Worm (Caenorhabditis elegans) whole organism, late embryonic: ENCODE data around the gene Y75B12A.2.
A peak's percentile ranks its signal among the peaks of the same experiment; 100 is the strongest.

ENCODE experiments used
- C08G9.2 ChIP-seq: sonication (generic microtip); optimal IDR thresholded peaks from 2 replicates; lab custom pipeline; 2016; ENCODE audit warnings: mild to moderate bottlenecking, missing genetic modification characterization, moderate library complexity, missing compliant biosample characterization
- K09A11.1 ChIP-seq: sonication (generic microtip); optimal IDR thresholded peaks from 2 replicates; lab custom pipeline; 2017; ENCODE audit warnings: antibody characterized with exemption, mild to moderate bottlenecking, missing genetic modification characterization, missing compliant biosample characterization; ENCODE audit not compliant: insufficient read depth
- T23F11.4 ChIP-seq: fragments of 200-800 bp; sonication (Bioruptor generic); optimal IDR thresholded peaks from 2 replicates; lab custom pipeline; 2018; ENCODE audit warnings: mild to moderate bottlenecking, missing genetic modification characterization, missing compliant biosample characterization
- Y22D7AL.16 ChIP-seq: sonication (generic microtip); optimal IDR thresholded peaks from 2 replicates; lab custom pipeline; 2016; ENCODE audit warnings: missing genetic modification characterization, missing compliant biosample characterization
- ahr-1 ChIP-seq: sonication (generic microtip); optimal IDR thresholded peaks from 2 replicates; lab custom pipeline; 2016; ENCODE audit warnings: missing genetic modification characterization, missing compliant biosample characterization
- ama-1 ChIP-seq: fragments of 150-350 bp; optimal IDR thresholded peaks from 2 replicates; lab custom pipeline; 2014
- ceh-14 ChIP-seq: sonication (generic microtip); optimal IDR thresholded peaks from 2 replicates; lab custom pipeline; 2016; ENCODE audit warnings: missing genotype, missing genetic modification characterization, missing compliant biosample characterization
- ceh-2 ChIP-seq: sonication (generic microtip); optimal IDR thresholded peaks from 2 replicates; lab custom pipeline; 2016; ENCODE audit warnings: missing genotype, missing genetic modification characterization, missing compliant biosample characterization
- ceh-22 ChIP-seq: sonication (generic microtip); optimal IDR thresholded peaks from 2 replicates; lab custom pipeline; 2017; ENCODE audit warnings: missing biosample characterization, missing genetic modification characterization
- ceh-24 ChIP-seq: sonication (generic microtip); optimal IDR thresholded peaks from 2 replicates; lab custom pipeline; 2016; ENCODE audit warnings: mild to moderate bottlenecking, missing genetic modification characterization, missing compliant biosample characterization
- ceh-30 ChIP-seq: fragments of 150-350 bp; optimal IDR thresholded peaks from 2 replicates; lab custom pipeline; 2014; ENCODE audit warnings: missing biosample characterization, missing genetic modification characterization
- ceh-31 ChIP-seq: sonication (generic microtip); optimal IDR thresholded peaks from 2 replicates; lab custom pipeline; 2016; ENCODE audit warnings: missing genetic modification characterization, missing compliant biosample characterization
- ceh-34 ChIP-seq: sonication (generic microtip); optimal IDR thresholded peaks from 2 replicates; lab custom pipeline; 2016; ENCODE audit warnings: mild to moderate bottlenecking, missing genetic modification characterization, missing compliant biosample characterization
- ceh-48 ChIP-seq: sonication (generic microtip); optimal IDR thresholded peaks from 2 replicates; lab custom pipeline; 2016; ENCODE audit warnings: missing genetic modification characterization, inconsistent platforms, missing compliant biosample characterization
- ceh-6 ChIP-seq: fragments of 200-800 bp; sonication (Bioruptor generic); optimal IDR thresholded peaks from 2 replicates; lab custom pipeline; 2018; ENCODE audit warnings: mild to moderate bottlenecking, missing genetic modification characterization, missing compliant biosample characterization
- che-1 ChIP-seq: sonication (generic microtip); optimal IDR thresholded peaks from 2 replicates; lab custom pipeline; 2016; ENCODE audit warnings: mild to moderate bottlenecking, missing genetic modification characterization, missing compliant biosample characterization
- dmd-4 ChIP-seq: sonication (generic microtip); optimal IDR thresholded peaks from 2 replicates; lab custom pipeline; 2016; ENCODE audit warnings: borderline replicate concordance, missing genetic modification characterization, missing compliant biosample characterization
- dve-1 ChIP-seq: sonication (generic microtip); optimal IDR thresholded peaks from 2 replicates; lab custom pipeline; 2017; ENCODE audit warnings: antibody characterized with exemption, mild to moderate bottlenecking, missing genetic modification characterization, missing compliant biosample characterization
- elt-2 ChIP-seq: sonication (generic microtip); optimal IDR thresholded peaks from 2 replicates; lab custom pipeline; 2016; ENCODE audit warnings: missing genetic modification reagents, missing genetic modification characterization, missing compliant biosample characterization
- elt-4 ChIP-seq: sonication (generic microtip); optimal IDR thresholded peaks from 2 replicates; lab custom pipeline; 2016; ENCODE audit warnings: missing genetic modification characterization, missing compliant biosample characterization
- ets-4 ChIP-seq: sonication (generic microtip); optimal IDR thresholded peaks from 2 replicates; lab custom pipeline; 2016; ENCODE audit warnings: missing genetic modification characterization, missing compliant biosample characterization
- eyg-1 ChIP-seq: sonication (generic microtip); optimal IDR thresholded peaks from 2 replicates; lab custom pipeline; 2016; ENCODE audit warnings: missing genotype, missing genetic modification characterization, missing compliant biosample characterization
- fax-1 ChIP-seq: sonication (generic microtip); optimal IDR thresholded peaks from 2 replicates; lab custom pipeline; 2016; ENCODE audit warnings: missing genotype, missing genetic modification characterization, missing compliant biosample characterization
- fkh-10 ChIP-seq: fragments of 150-350 bp; optimal IDR thresholded peaks from 2 replicates; lab custom pipeline; 2014; ENCODE audit warnings: missing biosample characterization, missing genetic modification reagents, missing genetic modification characterization
- gmeb-2 ChIP-seq: sonication (generic microtip); optimal IDR thresholded peaks from 2 replicates; lab custom pipeline; 2016; ENCODE audit warnings: missing genetic modification characterization, inconsistent platforms, missing compliant biosample characterization
- hlh-13 ChIP-seq: fragments of 200-800 bp; sonication (Bioruptor generic); optimal IDR thresholded peaks from 2 replicates; lab custom pipeline; 2018; ENCODE audit warnings: mild to moderate bottlenecking, missing genetic modification characterization, missing compliant biosample characterization
- lim-6 ChIP-seq: sonication (generic microtip); optimal IDR thresholded peaks from 2 replicates; lab custom pipeline; 2016; ENCODE audit warnings: missing genetic modification characterization, missing compliant biosample characterization
- lin-11 ChIP-seq: fragments of 200-800 bp; sonication (Bioruptor generic); optimal IDR thresholded peaks from 2 replicates; lab custom pipeline; 2018; ENCODE audit warnings: mild to moderate bottlenecking, missing genetic modification characterization, missing compliant biosample characterization
- madf-2 ChIP-seq: sonication (generic microtip); optimal IDR thresholded peaks from 2 replicates; lab custom pipeline; 2017; ENCODE audit warnings: missing genetic modification characterization, missing compliant biosample characterization
- nfya-1 ChIP-seq: sonication (generic microtip); optimal IDR thresholded peaks from 2 replicates; lab custom pipeline; 2017; ENCODE audit warnings: missing genetic modification characterization, mild to moderate bottlenecking, missing compliant biosample characterization, antibody characterized with exemption, moderate library complexity
- npax-4 ChIP-seq: sonication (generic microtip); optimal IDR thresholded peaks from 2 replicates; lab custom pipeline; 2016; ENCODE audit warnings: missing genetic modification characterization, missing compliant biosample characterization
- pag-3 ChIP-seq: sonication (generic microtip); optimal IDR thresholded peaks from 2 replicates; lab custom pipeline; 2016; ENCODE audit warnings: missing compliant biosample characterization, missing genetic modification characterization, borderline replicate concordance
- pha-2 ChIP-seq: sonication (generic microtip); optimal IDR thresholded peaks from 2 replicates; lab custom pipeline; 2017; ENCODE audit warnings: mild to moderate bottlenecking, missing genetic modification characterization, missing compliant biosample characterization
- pqm-1 ChIP-seq: sonication (generic microtip); optimal IDR thresholded peaks from 2 replicates; lab custom pipeline; 2016; ENCODE audit warnings: missing genetic modification characterization, missing compliant biosample characterization
- rnt-1 ChIP-seq: sonication (generic microtip); optimal IDR thresholded peaks from 2 replicates; lab custom pipeline; 2016; ENCODE audit warnings: missing genetic modification characterization, missing compliant biosample characterization
- sox-4 ChIP-seq: sonication (generic microtip); optimal IDR thresholded peaks from 2 replicates; lab custom pipeline; 2017; ENCODE audit warnings: mild to moderate bottlenecking, missing genetic modification characterization, inconsistent platforms, missing compliant biosample characterization
- tbx-2 ChIP-seq: sonication (generic microtip); optimal IDR thresholded peaks from 2 replicates; lab custom pipeline; 2016; ENCODE audit warnings: missing genetic modification characterization, missing compliant biosample characterization
- tbx-7 ChIP-seq: sonication (generic microtip); optimal IDR thresholded peaks from 2 replicates; lab custom pipeline; 2016; ENCODE audit warnings: missing genotype, missing genetic modification characterization, missing compliant biosample characterization
- ttx-3 ChIP-seq: sonication (generic microtip); optimal IDR thresholded peaks from 2 replicates; lab custom pipeline; 2016; ENCODE audit warnings: missing genetic modification reagents, missing genetic modification characterization, missing compliant biosample characterization
- unc-3 ChIP-seq, 2 experiments: fragments of 200-800 bp in 1 of 2; sonication (Bioruptor generic) in 1 of 2; sonication (generic microtip) in 1 of 2; conservative IDR thresholded peaks in 1 of 2; optimal IDR thresholded peaks in 1 of 2; 2 replicates each; pipeline versions ENCODE4 v1.3.6 to Lab custom; 2016 to 2022; ENCODE audit warnings: missing compliant biosample characterization in 2 of 2, missing genetic modification characterization in 2 of 2, missing genetic modification reagents in 1 of 2
- unc-42 ChIP-seq: sonication (generic microtip); optimal IDR thresholded peaks from 2 replicates; lab custom pipeline; 2016; ENCODE audit warnings: missing genotype, missing genetic modification characterization, missing compliant biosample characterization
- unc-55 ChIP-seq: sonication (generic microtip); optimal IDR thresholded peaks from 2 replicates; lab custom pipeline; 2017; ENCODE audit warnings: missing biosample characterization, missing genetic modification reagents, missing genetic modification characterization
- unc-86 ChIP-seq: sonication (generic microtip); optimal IDR thresholded peaks from 2 replicates; lab custom pipeline; 2016; ENCODE audit warnings: missing genetic modification characterization, missing compliant biosample characterization
- zip-5 ChIP-seq: sonication (generic microtip); optimal IDR thresholded peaks from 2 replicates; lab custom pipeline; 2016; ENCODE audit warnings: missing genetic modification characterization, missing compliant biosample characterization
- ztf-16 ChIP-seq: sonication (generic microtip); optimal IDR thresholded peaks from 2 replicates; lab custom pipeline; 2017; ENCODE audit warnings: missing genetic modification characterization, missing compliant biosample characterization

Gene Y75B12A.2

ce11 chrV:15127955-15128354 is 18.6 kb downstream of the Y75B12A.2 start, which contains the start of gene srr-7:
TSS of gene srr-7 (plus strand) at chrV:15128255.
- TF ChIP-seq gmeb-2 (tag; lab: Kevin White, UChicago) (no peak), eyg-1 (tag; lab: Kevin White, UChicago) (no peak), unc-86 (tag; lab: Kevin White, UChicago) (no peak), ztf-16 (no peak), sox-4 (tag; lab: Kevin White, UChicago) (no peak), elt-4 (tag; lab: Kevin White, UChicago) (no peak), npax-4 (tag; lab: Kevin White, UChicago) (no peak), ttx-3 (tag; lab: Kevin White, UChicago) (no peak), T23F11.4 (no peak), pag-3 (tag; lab: Kevin White, UChicago) (no peak), elt-2 (no peak), ceh-24 (no peak), ceh-6 (GFP tag; lab: Kevin White, UChicago) (no peak), ceh-2 (no peak), dve-1 (tag; lab: Kevin White, UChicago) (no peak), ama-1 (lab: Kevin White, UChicago) (no peak), unc-3 (GFP tag; conservative IDR thresholded peaks at IDR 0.05; lab: Robert Waterston, UW) (no peak), unc-3 (tag; optimal IDR thresholded peaks at IDR 0.05; lab: Kevin White, UChicago) (no peak), ceh-48 (tag; lab: Kevin White, UChicago) (no peak), ceh-31 (tag; lab: Kevin White, UChicago) (no peak)

DNA sequence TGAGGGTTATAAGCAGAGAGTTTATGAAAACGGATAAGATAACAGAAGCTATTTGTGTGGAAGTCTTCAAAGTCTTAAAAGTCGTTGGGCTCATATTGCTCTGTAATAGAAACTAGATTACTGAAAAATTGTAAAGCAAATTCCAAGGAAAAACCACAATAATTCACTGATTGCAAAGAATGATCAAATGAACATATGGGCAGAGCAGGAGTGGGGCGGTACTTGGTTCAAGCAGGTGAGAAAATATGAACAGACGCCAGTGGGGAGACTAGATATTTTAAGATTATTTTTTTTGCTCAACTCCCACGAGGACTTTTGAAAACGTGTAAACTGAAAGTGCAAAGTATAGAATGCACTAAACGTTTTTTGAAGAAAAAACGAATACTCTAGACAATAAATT is 23.1 kb downstream of the Y75B12A.2 start, which contains the start of gene str-171:
str-171 (minus strand) TSS at position 101 of the 400 bp plus-strand sequence.
- no peak for TF ChIP-seq ceh-30 (tag; lab: Kevin White, UChicago)
- TF ChIP-seq tbx-2 (tag; lab: Kevin White, UChicago): no peak
- no peak for TF ChIP-seq madf-2 (tag; lab: Kevin White, UChicago)
- no peak for TF ChIP-seq unc-42 (tag; lab: Kevin White, UChicago)
- TF ChIP-seq K09A11.1 (tag; lab: Kevin White, UChicago): no peak
- TF ChIP-seq C08G9.2: no peak
- TF ChIP-seq ets-4: no peak
- TF ChIP-seq, all 69 proteins: peak for 0

ce11 chrV:15133812-15134211 is 24.5 kb downstream of the Y75B12A.2 start:
- TF ChIP-seq ceh-24 (no peak), elt-2 (peak; percentile 92), pag-3 (tag; lab: Kevin White, UChicago) (no peak), pha-2 (tag; lab: Kevin White, UChicago) (no peak), elt-4 (tag; lab: Kevin White, UChicago) (no peak), ahr-1 (tag; lab: Kevin White, UChicago) (no peak), unc-3 (GFP tag; conservative IDR thresholded peaks at IDR 0.05; lab: Robert Waterston, UW) (no peak), unc-3 (tag; optimal IDR thresholded peaks at IDR 0.05; lab: Kevin White, UChicago) (no peak)

DNA sequence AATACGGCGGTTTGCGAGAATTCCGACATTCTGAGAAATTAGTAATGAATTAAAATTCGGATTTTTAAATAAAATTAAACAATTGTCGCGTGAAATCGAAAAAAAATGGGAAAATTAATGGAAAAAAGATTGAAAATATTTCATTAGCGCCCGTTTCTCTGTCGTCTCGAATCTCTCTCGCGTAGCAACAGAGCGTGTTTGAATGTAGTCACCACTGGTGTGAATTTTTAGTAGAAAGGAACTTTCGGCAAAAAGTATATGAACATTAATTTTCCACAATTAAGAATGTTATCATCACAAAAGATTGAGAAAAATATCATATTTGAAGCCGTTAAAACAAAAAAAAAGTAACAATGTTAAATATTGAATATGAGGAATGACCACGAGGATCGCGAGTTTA is 27.4 kb downstream of the Y75B12A.2 start, which contains the start of gene aipl-1:
aipl-1 (minus strand) TSS at position 30 of the 400 bp plus-strand sequence.
- TF ChIP-seq ceh-14 (peak; percentile 63), ceh-31 (tag; lab: Kevin White, UChicago) (peak; percentile 91), fax-1 (tag; lab: Kevin White, UChicago) (peak; percentile 36), tbx-7 (no peak), rnt-1 (tag; lab: Kevin White, UChicago) (peak; percentile 47), unc-3 (GFP tag; conservative IDR thresholded peaks at IDR 0.05; lab: Robert Waterston, UW) (no peak), unc-3 (tag; optimal IDR thresholded peaks at IDR 0.05; lab: Kevin White, UChicago) (peak; percentile 19), unc-42 (tag; lab: Kevin White, UChicago) (peak; percentile 88), ets-4 (peak; percentile 24), nfya-1 (tag; lab: Kevin White, UChicago) (peak; percentile 35), ahr-1 (tag; lab: Kevin White, UChicago) (peak; percentile 38), lin-11 (no peak), tbx-2 (tag; lab: Kevin White, UChicago) (peak; percentile 78), ceh-34 (tag; lab: Kevin White, UChicago) (peak; percentile 10), lim-6 (tag; lab: Kevin White, UChicago) (peak; percentile 8), C08G9.2 (peak; percentile 53), dmd-4 (tag; lab: Kevin White, UChicago) (no peak), ceh-22 (tag; lab: Kevin White, UChicago) (no peak), ttx-3 (tag; lab: Kevin White, UChicago) (no peak), elt-2 (peak; percentile 20), zip-5 (tag; lab: Kevin White, UChicago) (peak; percentile 11), Y22D7AL.16 (no peak), fkh-10 (GFP tag; lab: Kevin White, UChicago) (no peak), unc-55 (peak; percentile 7), ceh-2 (peak; percentile 62), che-1 (tag; lab: Kevin White, UChicago) (no peak), hlh-13 (GFP tag; lab: Kevin White, UChicago) (no peak), pqm-1 (tag; lab: Kevin White, UChicago) (peak; percentile 41), ceh-48 (tag; lab: Kevin White, UChicago) (no peak)
